Fruit fly (Drosophila melanogaster) whole organism, embryonic: Measurements from ENCODE around the gene CG5080.

Experiments
- B-H2 ChIP-seq: fragments of 200-800 bp; sonication (Bioruptor generic); optimal IDR thresholded peaks from 2 replicates; lab custom pipeline; 2018; ENCODE audit warnings: missing biosample characterization, mild to moderate bottlenecking, missing genetic modification characterization
- CG10321 ChIP-seq: fragments of 200-800 bp; sonication (Bioruptor generic); IDR thresholded peaks from 2 replicates; pipeline ENCODE4 v1.3.6; 2022; ENCODE audit warnings: missing biosample characterization, missing genetic modification characterization
- CG10366 ChIP-seq: fragments of 200-800 bp; sonication (Bioruptor generic); IDR thresholded peaks from 2 replicates; pipeline ENCODE4 v1.3.6; 2022; ENCODE audit warnings: missing biosample characterization, missing genetic modification characterization
- CG11695 ChIP-seq: fragments of 200-800 bp; sonication (Bioruptor generic); IDR thresholded peaks from 3 replicates; pipeline ENCODE4 v1.3.6; 2022; ENCODE audit warnings: missing biosample characterization, missing genetic modification characterization
- CG12219 ChIP-seq: fragments of 200-800 bp; sonication (Bioruptor generic); optimal IDR thresholded peaks from 3 replicates; lab custom pipeline; 2018; ENCODE audit warnings: missing biosample characterization, mild to moderate bottlenecking, missing genetic modification characterization
- CG13287 ChIP-seq: fragments of 200-800 bp; sonication (Bioruptor generic); IDR thresholded peaks from 2 replicates; pipeline ENCODE4 v1.3.6; 2022; ENCODE audit warnings: missing biosample characterization, missing genetic modification characterization; ENCODE audit not compliant: partially characterized antibody
- CG13424 ChIP-seq: fragments of 200-800 bp; sonication (Bioruptor generic); optimal IDR thresholded peaks from 2 replicates; lab custom pipeline; 2019; ENCODE audit warnings: missing biosample characterization, mild to moderate bottlenecking, missing genetic modification characterization, moderate library complexity
- CG14050 ChIP-seq: fragments of 200-800 bp; sonication (Bioruptor generic); IDR thresholded peaks from 3 replicates; pipeline ENCODE4 v1.3.6; 2022; ENCODE audit warnings: missing biosample characterization, missing genetic modification characterization
- CG14441 ChIP-seq: fragments of 200-800 bp; sonication (Bioruptor generic); IDR thresholded peaks from 2 replicates; pipeline ENCODE4 v1.3.6; 2022; ENCODE audit warnings: missing biosample characterization, missing genetic modification characterization
- CG17328 ChIP-seq: fragments of 200-800 bp; sonication (Bioruptor generic); IDR thresholded peaks from 2 replicates; pipeline ENCODE4 v1.3.6; 2022; ENCODE audit warnings: missing biosample characterization, missing genetic modification characterization
- CG17385 ChIP-seq: fragments of 200-800 bp; sonication (Bioruptor generic); optimal IDR thresholded peaks from 3 replicates; lab custom pipeline; 2018; ENCODE audit warnings: missing biosample characterization, mild to moderate bottlenecking, missing genetic modification characterization
- CG17612 ChIP-seq: fragments of 200-800 bp; sonication (Bioruptor generic); IDR thresholded peaks from 2 replicates; pipeline ENCODE4 v1.3.6; 2022; ENCODE audit warnings: missing biosample characterization, missing genetic modification characterization
- CG18599 ChIP-seq: fragments of 200-800 bp; sonication (Bioruptor generic); optimal IDR thresholded peaks from 3 replicates; lab custom pipeline; 2017; ENCODE audit warnings: missing biosample characterization, missing genetic modification characterization, mild to moderate bottlenecking, moderate library complexity, missing genetic modification reagents
- CG2116 ChIP-seq: fragments of 200-800 bp; sonication (Bioruptor generic); optimal IDR thresholded peaks from 3 replicates; lab custom pipeline; 2018; ENCODE audit warnings: missing biosample characterization, mild to moderate bottlenecking, missing genetic modification characterization
- CG6689 ChIP-seq: fragments of 200-800 bp; sonication (Bioruptor generic); IDR thresholded peaks from 2 replicates; pipeline ENCODE4 v1.3.6; 2022; ENCODE audit warnings: missing biosample characterization, missing genetic modification characterization
- CG6854 ChIP-seq: fragments of 200-800 bp; sonication (Bioruptor generic); optimal IDR thresholded peaks from 3 replicates; lab custom pipeline; 2017; ENCODE audit warnings: missing biosample characterization, mild to moderate bottlenecking, missing genetic modification characterization
- CG7271 ChIP-seq: fragments of 200-800 bp; sonication (Bioruptor generic); optimal IDR thresholded peaks from 2 replicates; lab custom pipeline; 2018; ENCODE audit warnings: missing biosample characterization, mild to moderate bottlenecking, missing genetic modification characterization, moderate library complexity
- CG7987 ChIP-seq: fragments of 200-800 bp; sonication (Bioruptor generic); optimal IDR thresholded peaks from 2 replicates; lab custom pipeline; 2018; ENCODE audit warnings: missing biosample characterization, mild to moderate bottlenecking, missing genetic modification characterization, moderate library complexity
- CG8944 ChIP-seq: fragments of 200-800 bp; sonication (Bioruptor generic); optimal IDR thresholded peaks from 3 replicates; lab custom pipeline; 2016; ENCODE audit warnings: missing biosample characterization, missing genetic modification characterization
- Deaf1 ChIP-seq: fragments of 200-800 bp; optimal IDR thresholded peaks from 3 replicates; lab custom pipeline; 2019; ENCODE audit warnings: missing biosample characterization, mild to moderate bottlenecking, missing genetic modification characterization, moderate library complexity
- Dll ChIP-seq: fragments of 200-800 bp; sonication (Bioruptor generic); IDR thresholded peaks from 4 replicates; pipeline ENCODE4 v1.3.6; 2022; ENCODE audit warnings: missing biosample characterization, missing genetic modification characterization; ENCODE audit not compliant: partially characterized antibody
- E2f1 ChIP-seq: fragments of 200-800 bp; sonication (Bioruptor generic); IDR thresholded peaks from 2 replicates; pipeline ENCODE4 v1.3.6; 2022; ENCODE audit warnings: missing biosample characterization, missing genetic modification characterization
- HLHmδ ChIP-seq: fragments of 200-800 bp; sonication (Bioruptor generic); optimal IDR thresholded peaks from 2 replicates; lab custom pipeline; 2018; ENCODE audit warnings: missing biosample characterization, mild to moderate bottlenecking, missing genetic modification characterization, moderate library complexity
- Hr51 ChIP-seq, 2 experiments: fragments of 200-800 bp; sonication (Bioruptor generic); optimal IDR thresholded peaks; 2 replicates in 1 of 2; 3 replicates in 1 of 2; lab custom pipeline; 2016 to 2018; ENCODE audit warnings: missing biosample characterization in 2 of 2, missing genetic modification characterization in 2 of 2, mild to moderate bottlenecking in 1 of 2, moderate library complexity in 1 of 2
- Lhr ChIP-seq: fragments of 200-800 bp; sonication (Bioruptor generic); optimal IDR thresholded peaks from 3 replicates; lab custom pipeline; 2017; ENCODE audit warnings: mild to moderate bottlenecking, missing biosample characterization, missing genetic modification reagents, missing genetic modification characterization
- MTF-1 ChIP-seq: fragments of 200-800 bp; sonication (Bioruptor generic); optimal IDR thresholded peaks from 2 replicates; lab custom pipeline; 2018; ENCODE audit warnings: missing biosample characterization, mild to moderate bottlenecking, missing genetic modification characterization, borderline replicate concordance
- Mad ChIP-seq: fragments of 200-800 bp; sonication (Bioruptor generic); optimal IDR thresholded peaks from 2 replicates; lab custom pipeline; 2016; ENCODE audit warnings: missing biosample characterization, missing genetic modification characterization
- Optix ChIP-seq: fragments of 200-800 bp; sonication (Bioruptor generic); IDR thresholded peaks from 3 replicates; pipeline ENCODE4 v1.3.6; 2022; ENCODE audit warnings: missing biosample characterization, missing genetic modification characterization
- bowl ChIP-seq: fragments of 200-800 bp; sonication (Bioruptor generic); IDR thresholded peaks from 2 replicates; pipeline ENCODE4 v1.3.6; 2022; ENCODE audit warnings: missing biosample characterization, missing genetic modification characterization
- gem ChIP-seq: fragments of 200-800 bp; sonication (Bioruptor generic); optimal IDR thresholded peaks from 2 replicates; lab custom pipeline; 2019; ENCODE audit warnings: missing biosample characterization, mild to moderate bottlenecking, missing genetic modification characterization, moderate library complexity
- grau ChIP-seq: fragments of 200-800 bp; optimal IDR thresholded peaks from 3 replicates; lab custom pipeline; 2019; ENCODE audit warnings: missing biosample characterization, mild to moderate bottlenecking, missing genetic modification characterization, moderate library complexity
- ham ChIP-seq: fragments of 200-800 bp; sonication (Bioruptor generic); IDR thresholded peaks from 2 replicates; pipeline ENCODE4 v1.3.6; 2022; ENCODE audit warnings: missing biosample characterization, missing genetic modification characterization
- hb ChIP-seq: fragments of 200-800 bp; sonication (Bioruptor generic); IDR thresholded peaks from 3 replicates; pipeline ENCODE4 v1.3.6; 2022; ENCODE audit warnings: missing biosample characterization, missing genetic modification characterization; ENCODE audit not compliant: partially characterized antibody
- jigr1 ChIP-seq: fragments of 200-800 bp; sonication (Bioruptor generic); IDR thresholded peaks from 3 replicates; pipeline ENCODE4 v1.3.6; 2022; ENCODE audit warnings: missing biosample characterization, missing genetic modification characterization
- knrl ChIP-seq: fragments of 200-800 bp; sonication (Bioruptor generic); IDR thresholded peaks from 3 replicates; pipeline ENCODE4 v1.3.6; 2022; ENCODE audit warnings: missing biosample characterization, missing genetic modification characterization; ENCODE audit not compliant: partially characterized antibody
- lab ChIP-seq: fragments of 200-800 bp; sonication (Bioruptor generic); optimal IDR thresholded peaks from 3 replicates; lab custom pipeline; 2017; ENCODE audit warnings: missing biosample characterization, missing genetic modification characterization, mild to moderate bottlenecking, moderate library complexity, missing genetic modification reagents
- lmd ChIP-seq: fragments of 200-800 bp; sonication (Bioruptor generic); IDR thresholded peaks from 2 replicates; pipeline ENCODE4 v1.3.6; 2022; ENCODE audit warnings: missing biosample characterization, missing genetic modification characterization
- maf-S ChIP-seq: fragments of 200-800 bp; sonication (Bioruptor generic); optimal IDR thresholded peaks from 2 replicates; lab custom pipeline; 2016; ENCODE audit warnings: missing biosample characterization, missing genetic modification characterization
- nerfin-2 ChIP-seq: fragments of 200-800 bp; sonication (Bioruptor generic); IDR thresholded peaks from 2 replicates; pipeline ENCODE4 v1.3.6; 2022; ENCODE audit warnings: missing biosample characterization, missing genetic modification characterization; ENCODE audit not compliant: partially characterized antibody
- onecut ChIP-seq: fragments of 200-800 bp; sonication (Bioruptor generic); IDR thresholded peaks from 2 replicates; pipeline ENCODE4 v1.3.6; 2022; ENCODE audit warnings: missing biosample characterization, missing genetic modification characterization
- otp ChIP-seq: fragments of 200-800 bp; sonication (Bioruptor generic); IDR thresholded peaks from 3 replicates; pipeline ENCODE4, ENCODE4 v1.3.6; 2022; ENCODE audit warnings: missing biosample characterization, missing genetic modification characterization
- sd ChIP-seq: fragments of 200-800 bp; sonication (Bioruptor generic); optimal IDR thresholded peaks from 3 replicates; lab custom pipeline; 2018; ENCODE audit warnings: missing biosample characterization, mild to moderate bottlenecking, missing genetic modification characterization, moderate library complexity
- slbo ChIP-seq: fragments of 200-800 bp; sonication (Bioruptor generic); IDR thresholded peaks from 2 replicates; pipeline ENCODE4 v1.3.6; 2022; ENCODE audit warnings: missing biosample characterization, missing genetic modification characterization
- stc ChIP-seq: fragments of 200-800 bp; sonication (Bioruptor generic); IDR thresholded peaks from 2 replicates; pipeline ENCODE4 v1.3.6; 2022; ENCODE audit warnings: missing biosample characterization, missing genetic modification characterization
- tap ChIP-seq: fragments of 200-800 bp; optimal IDR thresholded peaks from 3 replicates; lab custom pipeline; 2019; ENCODE audit warnings: missing biosample characterization, mild to moderate bottlenecking, missing genetic modification characterization, moderate library complexity
- twi ChIP-seq: fragments of 200-800 bp; optimal IDR thresholded peaks from 2 replicates; lab custom pipeline; 2019; ENCODE audit warnings: missing biosample characterization, mild to moderate bottlenecking, missing genetic modification characterization, moderate library complexity
- tx ChIP-seq: fragments of 200-800 bp; sonication (Bioruptor generic); optimal IDR thresholded peaks from 2 replicates; lab custom pipeline; 2016; ENCODE audit warnings: missing biosample characterization, missing genetic modification characterization
- vnd ChIP-seq: fragments of 200-800 bp; sonication (Bioruptor generic); IDR thresholded peaks from 3 replicates; pipeline ENCODE4 v1.3.6; 2022; ENCODE audit warnings: missing biosample characterization, missing genetic modification characterization; ENCODE audit not compliant: partially characterized antibody

Gene CG5080

DNA sequence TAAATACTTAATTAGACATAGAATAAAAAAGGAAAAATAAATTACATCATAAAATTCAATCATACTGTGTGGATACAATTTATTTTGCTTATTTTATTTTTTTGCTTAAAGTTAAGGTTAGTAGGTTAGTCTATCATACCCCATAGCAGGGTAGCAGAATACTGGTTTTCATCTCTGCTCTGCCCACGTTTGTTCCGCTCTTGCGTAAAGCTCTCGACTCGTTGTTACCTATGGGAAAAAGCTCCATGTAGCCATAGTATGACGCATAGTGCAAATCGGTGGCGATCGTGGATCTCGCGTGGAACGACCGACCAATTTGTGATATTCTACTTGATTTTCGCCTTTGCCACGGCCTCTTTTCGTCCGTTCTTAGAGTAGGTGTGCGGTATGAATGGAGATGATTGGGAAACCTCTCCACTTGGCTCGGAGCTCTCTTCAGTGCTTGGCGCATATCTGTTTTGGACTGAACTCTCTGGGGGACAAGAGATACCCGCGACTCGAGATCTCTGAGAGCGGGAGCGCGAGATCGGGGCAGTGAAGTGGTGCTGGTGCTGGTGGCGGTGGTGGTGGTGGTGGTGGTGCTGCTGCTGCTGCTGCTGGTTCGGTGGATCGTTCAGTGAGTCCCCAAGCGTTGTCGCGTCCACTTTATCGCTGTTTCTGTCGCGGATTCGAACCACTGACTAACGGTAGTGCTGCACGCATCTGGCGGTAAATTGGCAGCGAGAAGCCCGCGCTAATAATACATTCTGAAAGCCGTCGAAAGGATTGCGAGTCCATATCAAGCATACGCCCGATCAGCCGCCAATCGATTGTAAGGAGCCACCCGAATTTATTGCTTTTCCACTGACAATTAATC, 22.2 kb upstream of the CG5080 start, which contains the start of gene CG5001 (continued):
- TF ChIP-seq onecut (GFP tag; lab: Robert Waterston, UW): peak; percentile 76
- peak; percentile 88 for TF ChIP-seq E2f1 (GFP tag; lab: Robert Waterston, UW)
- TF ChIP-seq CG17385 (GFP tag; lab: Kevin White, UChicago): peak; percentile 77
- TF ChIP-seq CG11695 (GFP tag; lab: Robert Waterston, UW): peak; percentile 86
- TF ChIP-seq CG10321 (GFP tag; lab: Robert Waterston, UW): 0 out of 2 replicates have a peak, but pooled peaks have one; percentile 46
- TF ChIP-seq maf-S (GFP tag; lab: Kevin White, UChicago): peak; percentile 48
- TF ChIP-seq Dll (GFP tag; lab: Robert Waterston, UW): peak; percentile 36; the same call in 1 of the 4 replicates
- peak; percentile 82 for TF ChIP-seq MTF-1 (GFP tag; lab: Kevin White, UChicago)
- peak; percentile 54 for TF ChIP-seq CG7987
- peak; percentile 50 for TF ChIP-seq CG8944 (GFP tag; lab: Kevin White, UChicago)
- peak; percentile 94 for TF ChIP-seq lab (GFP tag; lab: Kevin White, UChicago)
- TF ChIP-seq slbo (GFP tag; lab: Robert Waterston, UW): peak; percentile 94
- peak; percentile 66 for TF ChIP-seq tx (GFP tag; lab: Kevin White, UChicago)
- TF ChIP-seq CG17328 (GFP tag; lab: Robert Waterston, UW): peak; percentile 86
- peak; percentile 89 for TF ChIP-seq grau (tag; lab: Kevin White, UChicago)
- peak; percentile 94 for TF ChIP-seq gem (tag; lab: Kevin White, UChicago)
- TF ChIP-seq lmd: peak; percentile 85
- TF ChIP-seq hb (GFP tag; lab: Robert Waterston, UW): no peak
- TF ChIP-seq CG6854 (GFP tag; lab: Kevin White, UChicago): peak; percentile 61
- peak; percentile 90 for TF ChIP-seq CG18599
- no peak for TF ChIP-seq knrl (GFP tag; lab: Robert Waterston, UW)
- TF ChIP-seq CG13424 (tag; lab: Kevin White, UChicago): peak; percentile 90
- peak; percentile 84 for TF ChIP-seq CG10366 (GFP tag; lab: Robert Waterston, UW)
- TF ChIP-seq stc: peak; percentile 90
- peak; percentile 89 for TF ChIP-seq CG6689 (GFP tag; lab: Robert Waterston, UW)
- TF ChIP-seq otp: peak; percentile 76
- peak; percentile 91 for TF ChIP-seq tap (tag; lab: Kevin White, UChicago)
- peak; percentile 19 for TF ChIP-seq Lhr (GFP tag; lab: Kevin White, UChicago)
- no peak for TF ChIP-seq nerfin-2 (GFP tag; lab: Robert Waterston, UW)
- TF ChIP-seq CG17612 (GFP tag; lab: Robert Waterston, UW): no peak
- TF ChIP-seq CG7271 (tag; lab: Kevin White, UChicago): peak; percentile 56
- TF ChIP-seq Deaf1 (tag; lab: Kevin White, UChicago): peak; percentile 88
- TF ChIP-seq vnd (GFP tag; lab: Robert Waterston, UW): no peak
- TF ChIP-seq ham: no peak
- TF ChIP-seq CG12219: peak; percentile 65
- peak; percentile 46 for TF ChIP-seq Mad
- no peak for TF ChIP-seq jigr1
- TF ChIP-seq twi: peak; percentile 48
- TF ChIP-seq Optix (GFP tag; lab: Robert Waterston, UW): peak; percentile 7; the same call in 1 of the 3 replicates
- TF ChIP-seq B-H2 (GFP tag; lab: Kevin White, UChicago): peak; percentile 64
- TF ChIP-seq CG2116 (GFP tag; lab: Kevin White, UChicago): peak; percentile 8
- TF ChIP-seq sd (tag; lab: Kevin White, UChicago): peak; percentile 25
- peak; percentile 75 for TF ChIP-seq CG14050 (GFP tag; lab: Robert Waterston, UW)
- TF ChIP-seq Hr51 (GFP tag; optimal IDR thresholded peaks at IDR 0.05; lab: Kevin White, UChicago): peak; percentile 24 to 92
- peak; percentile 83 for TF ChIP-seq CG14441 (GFP tag; lab: Robert Waterston, UW)
- TF ChIP-seq bowl: peak; percentile 36; the same call in 1 of the 2 replicates
- TF ChIP-seq CG13287 (GFP tag; lab: Robert Waterston, UW): peak; percentile 58
- no peak for TF ChIP-seq HLHmδ
